Fruit fly (Drosophila melanogaster) whole organism, embryonic: ENCODE results near the gene CG7607.

Source experiments
- CG10267 ChIP-seq: fragments of 200-800 bp; sonication (Bioruptor generic); optimal IDR thresholded peaks from 2 replicates; lab custom pipeline; 2018; ENCODE audit warnings: missing biosample characterization, mild to moderate bottlenecking, missing genetic modification characterization, moderate library complexity
- CG10274 ChIP-seq: fragments of 200-800 bp; sonication (Bioruptor generic); optimal IDR thresholded peaks from 3 replicates; lab custom pipeline; 2017; ENCODE audit warnings: missing biosample characterization, mild to moderate bottlenecking, missing genetic modification characterization
- CG10654 ChIP-seq: fragments of 200-800 bp; sonication (Bioruptor generic); optimal IDR thresholded peaks from 2 replicates; lab custom pipeline; 2016; ENCODE audit warnings: missing biosample characterization, missing genetic modification characterization
- CG11085 ChIP-seq: fragments of 200-800 bp; sonication (Bioruptor generic); IDR thresholded peaks from 2 replicates; pipeline ENCODE4 v1.3.6; 2022; ENCODE audit warnings: missing biosample characterization, missing genetic modification characterization
- CG11093 ChIP-seq: fragments of 200-800 bp; sonication (Bioruptor generic); IDR thresholded peaks from 3 replicates; pipeline ENCODE4 v1.3.6; 2022; ENCODE audit warnings: missing biosample characterization, missing genetic modification characterization
- CG11560 ChIP-seq: fragments of 200-800 bp; sonication (Bioruptor generic); IDR thresholded peaks from 3 replicates; pipeline ENCODE4 v1.3.6; 2022; ENCODE audit warnings: missing biosample characterization, missing genetic modification characterization
- CG12769 ChIP-seq: fragments of 200-800 bp; sonication (Bioruptor generic); optimal IDR thresholded peaks from 2 replicates; lab custom pipeline; 2019; ENCODE audit warnings: missing biosample characterization, mild to moderate bottlenecking, missing genetic modification characterization, moderate library complexity
- CG13894 ChIP-seq: fragments of 200-800 bp; sonication (Bioruptor generic); optimal IDR thresholded peaks from 3 replicates; lab custom pipeline; 2018; ENCODE audit warnings: missing biosample characterization, mild to moderate bottlenecking, missing genetic modification characterization, moderate library complexity
- CG14014 ChIP-seq: fragments of 200-800 bp; sonication (Bioruptor generic); IDR thresholded peaks from 2 replicates; pipeline ENCODE4 v1.3.6; 2022; ENCODE audit warnings: missing biosample characterization, missing genetic modification characterization
- CG14667 ChIP-seq: fragments of 200-800 bp; sonication (Bioruptor generic); IDR thresholded peaks from 2 replicates; pipeline ENCODE4 v1.3.6; 2022; ENCODE audit warnings: missing biosample characterization, missing genetic modification characterization
- CG15696 ChIP-seq: fragments of 200-800 bp; sonication (Bioruptor generic); optimal IDR thresholded peaks from 2 replicates; lab custom pipeline; 2019; ENCODE audit warnings: missing biosample characterization, mild to moderate bottlenecking, missing genetic modification characterization, moderate library complexity
- CG16779 ChIP-seq: fragments of 200-800 bp; sonication (Bioruptor generic); IDR thresholded peaks from 2 replicates; pipeline ENCODE4 v1.3.6; 2022; ENCODE audit warnings: missing biosample characterization, missing genetic modification characterization
- CG18262 ChIP-seq: fragments of 200-800 bp; optimal IDR thresholded peaks from 3 replicates; lab custom pipeline; 2019; ENCODE audit warnings: missing biosample characterization, mild to moderate bottlenecking, missing genetic modification characterization, moderate library complexity
- CG2889 ChIP-seq: fragments of 200-800 bp; sonication (Bioruptor generic); IDR thresholded peaks from 3 replicates; pipeline ENCODE4 v1.3.6; 2022; ENCODE audit warnings: missing biosample characterization, missing genetic modification characterization
- CG3726 ChIP-seq: fragments of 200-800 bp; sonication (Bioruptor generic); IDR thresholded peaks from 3 replicates; pipeline ENCODE4, ENCODE4 v1.3.6; 2022; ENCODE audit warnings: missing biosample characterization, missing genetic modification characterization
- CG4424 ChIP-seq: fragments of 200-800 bp; sonication (Bioruptor generic); optimal IDR thresholded peaks from 3 replicates; lab custom pipeline; 2016; ENCODE audit warnings: missing biosample characterization, missing genetic modification characterization
- CG4820 ChIP-seq: fragments of 200-800 bp; sonication (Bioruptor generic); optimal IDR thresholded peaks from 3 replicates; lab custom pipeline; 2016; ENCODE audit warnings: missing biosample characterization, missing genetic modification characterization
- CG4854 ChIP-seq: fragments of 200-800 bp; sonication (Bioruptor generic); optimal IDR thresholded peaks from 2 replicates; lab custom pipeline; 2016; ENCODE audit warnings: missing biosample characterization, missing genetic modification characterization, inconsistent platforms
- CG6654 ChIP-seq: fragments of 200-800 bp; sonication (Bioruptor generic); optimal IDR thresholded peaks from 2 replicates; lab custom pipeline; 2017; ENCODE audit warnings: missing biosample characterization, mild to moderate bottlenecking, missing genetic modification characterization
- CG6689 ChIP-seq: fragments of 200-800 bp; sonication (Bioruptor generic); IDR thresholded peaks from 2 replicates; pipeline ENCODE4 v1.3.6; 2022; ENCODE audit warnings: missing biosample characterization, missing genetic modification characterization
- CG7556 ChIP-seq: fragments of 200-800 bp; sonication (Bioruptor generic); optimal IDR thresholded peaks from 2 replicates; lab custom pipeline; 2017; ENCODE audit warnings: missing biosample characterization, mild to moderate bottlenecking, missing genetic modification characterization
- Dek ChIP-seq: fragments of 200-800 bp; sonication (Bioruptor generic); optimal IDR thresholded peaks from 3 replicates; lab custom pipeline; 2019; ENCODE audit warnings: missing biosample characterization, mild to moderate bottlenecking, missing genetic modification characterization, moderate library complexity
- Dfd ChIP-seq, 2 experiments: fragments of >200 bp; optimal IDR thresholded peaks; 2 replicates each; lab custom pipeline; 2017; ENCODE audit warnings: missing biosample characterization in 2 of 2, missing genetic modification characterization in 2 of 2
- Dref ChIP-seq: fragments of 200-800 bp; sonication (Bioruptor generic); IDR thresholded peaks from 2 replicates; pipeline ENCODE4 v1.3.6; 2022; ENCODE audit warnings: missing biosample characterization, missing genetic modification characterization
- ERR ChIP-seq: fragments of 200-800 bp; sonication (Bioruptor generic); optimal IDR thresholded peaks from 2 replicates; lab custom pipeline; 2016; ENCODE audit warnings: missing biosample characterization, missing genetic modification characterization
- Elba2 ChIP-seq: fragments of 200-800 bp; sonication (Bioruptor generic); optimal IDR thresholded peaks from 3 replicates; lab custom pipeline; 2016; ENCODE audit warnings: missing biosample characterization, missing genetic modification characterization
- Fer3 ChIP-seq: fragments of 200-800 bp; sonication (Bioruptor generic); optimal IDR thresholded peaks from 2 replicates; lab custom pipeline; 2018; ENCODE audit warnings: missing biosample characterization, mild to moderate bottlenecking, missing genetic modification characterization, moderate library complexity
- Gsc ChIP-seq: fragments of 200-800 bp; sonication (Bioruptor generic); IDR thresholded peaks from 2 replicates; pipeline ENCODE4 v1.3.6; 2022; ENCODE audit warnings: missing biosample characterization, missing genetic modification characterization
- Gug ChIP-seq: fragments of 200-800 bp; sonication (Bioruptor generic); IDR thresholded peaks from 4 replicates; pipeline ENCODE4 v1.3.6; 2022; ENCODE audit warnings: missing biosample characterization, missing genetic modification characterization
- HLHmδ ChIP-seq: fragments of 200-800 bp; sonication (Bioruptor generic); optimal IDR thresholded peaks from 2 replicates; lab custom pipeline; 2018; ENCODE audit warnings: missing biosample characterization, mild to moderate bottlenecking, missing genetic modification characterization, moderate library complexity
- Hand ChIP-seq: fragments of 200-800 bp; sonication (Bioruptor generic); optimal IDR thresholded peaks from 2 replicates; lab custom pipeline; 2017; ENCODE audit warnings: mild to moderate bottlenecking, missing biosample characterization, missing genetic modification reagents, missing genetic modification characterization
- HmgZ ChIP-seq: fragments of 200-800 bp; sonication (Bioruptor generic); optimal IDR thresholded peaks from 2 replicates; lab custom pipeline; 2018; ENCODE audit warnings: missing biosample characterization, mild to moderate bottlenecking, missing genetic modification characterization
- Vsx1 ChIP-seq: fragments of 200-800 bp; sonication (Bioruptor generic); optimal IDR thresholded peaks from 2 replicates; lab custom pipeline; 2017; ENCODE audit warnings: missing biosample characterization, mild to moderate bottlenecking, missing genetic modification characterization, missing genetic modification reagents
- ac ChIP-seq: fragments of 200-800 bp; sonication (Bioruptor generic); optimal IDR thresholded peaks from 3 replicates; lab custom pipeline; 2017; ENCODE audit warnings: missing biosample characterization, mild to moderate bottlenecking, missing genetic modification characterization
- bcd ChIP-seq: fragments of 200-800 bp; sonication (Bioruptor generic); optimal IDR thresholded peaks from 2 replicates; lab custom pipeline; 2017; ENCODE audit warnings: missing biosample characterization, mild to moderate bottlenecking, missing genetic modification characterization
- chm ChIP-seq: fragments of 200-800 bp; sonication (Bioruptor generic); IDR thresholded peaks from 2 replicates; pipeline ENCODE4 v1.3.6; 2022; ENCODE audit warnings: missing biosample characterization, missing genetic modification characterization
- croc ChIP-seq: fragments of 200-800 bp; sonication (Bioruptor generic); conservative IDR thresholded peaks from 3 replicates; pipeline ENCODE4 v1.3.6; 2022; ENCODE audit warnings: missing biosample characterization, missing genetic modification characterization
- crol ChIP-seq: fragments of 200-800 bp; sonication (Bioruptor generic); IDR thresholded peaks from 2 replicates; pipeline ENCODE4 v1.3.6; 2022; ENCODE audit warnings: missing biosample characterization, missing genetic modification characterization
- fu2 ChIP-seq: fragments of 200-800 bp; sonication (Bioruptor generic); optimal IDR thresholded peaks from 2 replicates; lab custom pipeline; 2016; ENCODE audit warnings: missing biosample characterization, missing genetic modification characterization
- gfzf ChIP-seq: fragments of 200-800 bp; sonication (Bioruptor generic); optimal IDR thresholded peaks from 2 replicates; lab custom pipeline; 2016; ENCODE audit warnings: missing biosample characterization, mild to moderate bottlenecking, missing genetic modification characterization, moderate library complexity
- jumu ChIP-seq: fragments of 200-800 bp; sonication (Bioruptor generic); optimal IDR thresholded peaks from 3 replicates; lab custom pipeline; 2016; ENCODE audit warnings: missing biosample characterization, missing genetic modification characterization
- nau ChIP-seq: fragments of 200-800 bp; sonication (Bioruptor generic); optimal IDR thresholded peaks from 3 replicates; lab custom pipeline; 2017; ENCODE audit warnings: missing biosample characterization, mild to moderate bottlenecking, missing genetic modification characterization, missing genetic modification reagents
- onecut ChIP-seq: fragments of 200-800 bp; sonication (Bioruptor generic); IDR thresholded peaks from 2 replicates; pipeline ENCODE4 v1.3.6; 2022; ENCODE audit warnings: missing biosample characterization, missing genetic modification characterization
- rib ChIP-seq: fragments of 200-800 bp; sonication (Bioruptor generic); IDR thresholded peaks from 2 replicates; pipeline ENCODE4 v1.3.6; 2022; ENCODE audit warnings: missing biosample characterization, missing genetic modification characterization
- sens ChIP-seq: fragments of 200-800 bp; sonication (Bioruptor generic); peaks from one replicate; lab custom pipeline; 2016; ENCODE audit warnings: missing biosample characterization, missing genetic modification characterization
- stwl ChIP-seq: fragments of 200-800 bp; sonication (Bioruptor generic); optimal IDR thresholded peaks from 3 replicates; lab custom pipeline; 2018; ENCODE audit warnings: missing biosample characterization, mild to moderate bottlenecking, missing genetic modification characterization, moderate library complexity
- tna ChIP-seq: fragments of 200-800 bp; sonication (Bioruptor generic); IDR thresholded peaks from 2 replicates; pipeline ENCODE4 v1.3.6; 2022; ENCODE audit warnings: missing biosample characterization, missing genetic modification characterization; ENCODE audit not compliant: partially characterized antibody
- usp ChIP-seq: fragments of >200 bp; optimal IDR thresholded peaks from 2 replicates; lab custom pipeline; 2017; ENCODE audit warnings: missing biosample characterization, missing genetic modification characterization
- z ChIP-seq: fragments of 200-800 bp; sonication (Bioruptor generic); IDR thresholded peaks from 3 replicates; pipeline ENCODE4 v1.3.6; 2022; ENCODE audit warnings: missing biosample characterization, missing genetic modification characterization

Gene CG7607

DNA sequence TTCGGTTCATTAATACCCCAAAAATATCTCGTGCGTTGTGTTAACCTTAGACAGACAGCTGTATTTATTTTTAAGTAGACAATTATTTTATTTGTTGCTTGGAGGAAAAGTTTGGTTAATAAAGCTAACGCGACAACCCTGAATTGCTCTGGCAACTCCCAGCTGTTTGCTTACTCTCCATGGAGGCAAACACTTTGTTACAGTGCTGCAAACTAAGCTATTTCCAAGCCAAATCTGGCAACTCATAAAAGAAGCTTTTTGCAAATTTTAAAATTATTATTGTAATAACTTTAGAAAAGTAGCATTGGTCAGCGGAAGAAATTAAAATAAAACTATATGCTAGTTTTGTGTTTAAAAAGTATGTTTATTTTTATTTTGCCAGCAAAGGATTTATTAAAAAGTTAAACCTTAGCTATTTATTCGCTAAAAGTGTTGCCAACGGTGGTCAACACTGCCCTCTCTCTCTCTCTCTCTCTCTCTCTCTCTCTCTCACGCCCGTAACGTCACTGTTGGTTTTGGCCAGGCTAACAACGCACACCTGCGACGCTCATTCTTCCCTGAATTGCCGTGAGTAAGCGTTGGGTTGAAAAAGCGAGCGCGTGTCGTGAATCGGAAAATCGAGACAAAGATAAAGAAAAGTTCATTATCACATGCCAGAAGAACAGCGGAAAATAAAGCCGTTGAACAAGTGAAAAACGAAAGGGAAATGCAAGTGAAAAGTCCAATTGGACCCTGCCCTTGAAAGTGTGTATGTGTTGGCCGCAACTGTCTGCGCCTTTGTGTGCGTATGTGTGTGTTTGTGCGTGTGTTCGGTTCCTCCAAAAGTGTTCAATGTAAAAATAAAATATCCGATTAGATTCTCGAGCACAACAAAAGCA, 16.1 kb downstream of the CG7607 start (continued):
- TF ChIP-seq CG3726 (peak; percentile 83; the same call in 1 of the 3 replicates), tna (no peak), usp (no peak), croc (GFP tag; lab: Robert Waterston, UW) (peak; percentile 57; the same call in 2 of the 3 replicates), CG10654 (GFP tag; lab: Kevin White, UChicago) (peak; percentile 84), bcd (GFP tag; lab: Kevin White, UChicago) (peak; percentile 84), gfzf (no peak), crol (GFP tag; lab: Robert Waterston, UW) (peak; percentile 38; the same call in 1 of the 2 replicates), CG4820 (GFP tag; lab: Kevin White, UChicago) (peak; percentile 84), HLHmδ (GFP tag; lab: Kevin White, UChicago) (peak; percentile 49), Dfd (GFP tag; optimal IDR thresholded peaks at IDR 0.05; lab: Kevin White, UChicago) (no peak), CG4424 (GFP tag; lab: Kevin White, UChicago) (peak; percentile 82), Hand (GFP tag; lab: Kevin White, UChicago) (peak; percentile 65), CG11560 (tag; lab: Robert Waterston, UW) (peak; percentile 79), jumu (peak; percentile 84), z (GFP tag; lab: Robert Waterston, UW) (peak; percentile 73), CG13894 (tag; lab: Kevin White, UChicago) (peak; percentile 76), rib (GFP tag; lab: Robert Waterston, UW) (peak; percentile 96), CG7556 (peak; percentile 90), ac (no peak), CG16779 (peak; percentile 92), onecut (peak; percentile 85), CG6654 (GFP tag; lab: Kevin White, UChicago) (peak; percentile 56), Elba2 (GFP tag; lab: Kevin White, UChicago) (peak; percentile 84), Gug (peak; percentile 88), CG6689 (peak; percentile 94), CG10267 (peak; percentile 70), CG10274 (GFP tag; lab: Kevin White, UChicago) (peak; percentile 67), CG11085 (GFP tag; lab: Robert Waterston, UW) (peak; percentile 90), CG14014 (peak; percentile 92), CG15696 (tag; lab: Kevin White, UChicago) (peak; percentile 52), CG4854 (peak; percentile 69), CG11093 (GFP tag; lab: Robert Waterston, UW) (peak; percentile 56; the same call in 1 of the 3 replicates), HmgZ (tag; lab: Kevin White, UChicago) (peak; percentile 89), CG2889 (GFP tag; lab: Robert Waterston, UW) (peak; percentile 68; the same call in 2 of the 3 replicates), Gsc (GFP tag; lab: Robert Waterston, UW) (no peak), Vsx1 (peak; percentile 64), chm (GFP tag; lab: Robert Waterston, UW) (peak; percentile 96), CG14667 (GFP tag; lab: Robert Waterston, UW) (peak; percentile 86), ERR (GFP tag; lab: Kevin White, UChicago) (peak; percentile 76), fu2 (GFP tag; lab: Kevin White, UChicago) (peak; percentile 81), Dek (tag; lab: Kevin White, UChicago) (peak; percentile 82), CG18262 (tag; lab: Kevin White, UChicago) (peak; percentile 84), Dref (no peak), Fer3 (tag; lab: Kevin White, UChicago) (peak; percentile 90), nau (GFP tag; lab: Kevin White, UChicago) (peak; percentile 87), sens (GFP tag; lab: Kevin White, UChicago) (peak; percentile 98), stwl (tag; lab: Kevin White, UChicago) (peak; percentile 27), CG12769 (tag; lab: Kevin White, UChicago) (peak; percentile 95)
